Worm (Caenorhabditis elegans) whole organism, L4 larva: ENCODE measurements around the gene Y53F4B.36.

Experiments
- D1046.2 ChIP-seq: fragments of 200-800 bp; sonication (Bioruptor generic); IDR thresholded peaks from 2 replicates; pipeline ENCODE4 v1.3.6; 2022; ENCODE audit warnings: missing genetic modification characterization, missing compliant biosample characterization
- F10B5.3 ChIP-seq: sonication (generic microtip); optimal IDR thresholded peaks from 2 replicates; lab custom pipeline; 2016; ENCODE audit warnings: mild to moderate bottlenecking, missing genetic modification characterization, missing compliant biosample characterization
- F26F4.8 ChIP-seq: fragments of 200-800 bp; sonication (Bioruptor generic); conservative IDR thresholded peaks from 2 replicates; pipeline ENCODE4 v1.3.6; 2022; ENCODE audit warnings: missing genetic modification characterization, missing compliant biosample characterization
- F37D6.2 ChIP-seq: sonication (generic microtip); optimal IDR thresholded peaks from 2 replicates; lab custom pipeline; 2016; ENCODE audit warnings: mild to moderate bottlenecking, missing genetic modification characterization, missing compliant biosample characterization
- F44E2.7 ChIP-seq: fragments of 200-800 bp; sonication (Bioruptor generic); IDR thresholded peaks from 2 replicates; pipeline ENCODE4 v2.1.2; 2022; ENCODE audit warnings: missing genetic modification characterization, missing compliant biosample characterization
- R02D3.7 ChIP-seq: fragments of 150-350 bp; sonication (generic microtip); optimal IDR thresholded peaks from 3 replicates; lab custom pipeline; 2014; ENCODE audit warnings: missing biosample characterization, missing genetic modification characterization
- ZK337.2 ChIP-seq: fragments of 200-800 bp; sonication (Bioruptor generic); IDR thresholded peaks from 2 replicates; pipeline ENCODE4 v1.3.6; 2022; ENCODE audit warnings: missing genetic modification reagents, missing genetic modification characterization, missing compliant biosample characterization
- aly-2 ChIP-seq: sonication (generic microtip); optimal IDR thresholded peaks from 2 replicates; lab custom pipeline; 2018; ENCODE audit warnings: missing biosample characterization, missing genetic modification characterization
- arid-1 ChIP-seq: fragments of 200-800 bp; sonication (Bioruptor generic); conservative IDR thresholded peaks from 2 replicates; pipeline ENCODE4 v1.3.6; 2022; ENCODE audit warnings: missing genetic modification reagents, missing genetic modification characterization, missing compliant biosample characterization
- attf-4 ChIP-seq: sonication (generic microtip); optimal IDR thresholded peaks from 3 replicates; lab custom pipeline; 2017; ENCODE audit warnings: missing biosample characterization, missing genetic modification characterization
- ceh-28 ChIP-seq: fragments of 150-350 bp; optimal IDR thresholded peaks from 2 replicates; lab custom pipeline; 2014; ENCODE audit warnings: missing biosample characterization, missing genetic modification reagents, missing genetic modification characterization
- ceh-32 ChIP-seq: sonication (generic microtip); optimal IDR thresholded peaks from 2 replicates; lab custom pipeline; 2016; ENCODE audit warnings: mild to moderate bottlenecking, missing genetic modification characterization, missing compliant biosample characterization; ENCODE audit not compliant: poor library complexity
- ceh-44 ChIP-seq: fragments of 200-800 bp; sonication (Bioruptor generic); IDR thresholded peaks from 2 replicates; pipeline ENCODE4 v1.3.6; 2022; ENCODE audit warnings: missing genetic modification reagents, missing genetic modification characterization, missing compliant biosample characterization
- ceh-62 ChIP-seq: sonication (generic microtip); optimal IDR thresholded peaks from 2 replicates; lab custom pipeline; 2017; ENCODE audit warnings: missing biosample characterization, missing genetic modification characterization
- ces-1 ChIP-seq: fragments of 150-350 bp; sonication (generic microtip); optimal IDR thresholded peaks from 4 replicates; lab custom pipeline; 2014; ENCODE audit warnings: missing biosample characterization, missing genetic modification reagents, missing genetic modification characterization
- daf-12 ChIP-seq: fragments of 150-350 bp; optimal IDR thresholded peaks from 2 replicates; lab custom pipeline; 2014; ENCODE audit warnings: missing biosample characterization, missing genetic modification reagents, missing genetic modification characterization
- daf-16 ChIP-seq, 3 experiments: sonication (generic microtip); optimal IDR thresholded peaks; 2 replicates each; lab custom pipeline; 2016 to 2017; ENCODE audit warnings: missing genetic modification characterization in 3 of 3, missing genetic modification reagents in 3 of 3, mild to moderate bottlenecking in 2 of 3, missing compliant biosample characterization in 2 of 3, missing biosample characterization in 1 of 3, moderate library complexity in 1 of 3
- daf-19 ChIP-seq: fragments of 200-800 bp; sonication (Bioruptor generic); conservative IDR thresholded peaks from 2 replicates; pipeline ENCODE4 v1.3.6; 2022; ENCODE audit warnings: missing genetic modification characterization, missing compliant biosample characterization
- dpl-1 ChIP-seq: fragments of 150-350 bp; optimal IDR thresholded peaks from 2 replicates; lab custom pipeline; 2014; ENCODE audit warnings: missing biosample characterization, missing genetic modification reagents, missing genetic modification characterization
- dve-1 ChIP-seq: sonication (generic microtip); optimal IDR thresholded peaks from 2 replicates; lab custom pipeline; 2017; ENCODE audit warnings: antibody characterized with exemption, mild to moderate bottlenecking, missing genetic modification characterization, missing compliant biosample characterization; ENCODE audit not compliant: insufficient read depth
- hif-1 ChIP-seq, 2 experiments: sonication (generic microtip); optimal IDR thresholded peaks; 2 replicates each; lab custom pipeline; 2016 to 2017; ENCODE audit warnings: missing compliant biosample characterization in 2 of 2, missing genetic modification characterization in 2 of 2, missing genetic modification reagents in 2 of 2, missing genotype in 2 of 2, mild to moderate bottlenecking in 1 of 2
- hlh-11 ChIP-seq: fragments of 200-800 bp; sonication (Bioruptor generic); optimal IDR thresholded peaks from 2 replicates; lab custom pipeline; 2018; ENCODE audit warnings: mild to moderate bottlenecking, missing genetic modification characterization, missing compliant biosample characterization
- lim-7 ChIP-seq: fragments of 200-800 bp; sonication (Bioruptor generic); IDR thresholded peaks from 2 replicates; pipeline ENCODE4 v1.3.6; 2022; ENCODE audit warnings: missing genetic modification characterization, missing compliant biosample characterization
- lin-1 ChIP-seq: fragments of 200-800 bp; sonication (Bioruptor generic); IDR thresholded peaks from 2 replicates; pipeline ENCODE4 v1.3.6; 2022; ENCODE audit warnings: missing genetic modification reagents, missing genetic modification characterization, missing compliant biosample characterization
- lin-13 ChIP-seq: fragments of 150-350 bp; optimal IDR thresholded peaks from 2 replicates; lab custom pipeline; 2014; ENCODE audit warnings: missing biosample characterization, missing genetic modification reagents, missing genetic modification characterization
- lin-15B ChIP-seq: fragments of 150-350 bp; sonication (generic microtip); optimal IDR thresholded peaks from 3 replicates; lab custom pipeline; 2014; ENCODE audit warnings: missing biosample characterization, missing genetic modification characterization
- lin-29 ChIP-seq: fragments of 200-800 bp; sonication (Bioruptor generic); IDR thresholded peaks from 2 replicates; pipeline ENCODE4 v1.3.6; 2022; ENCODE audit warnings: missing genetic modification reagents, missing genetic modification characterization, missing compliant biosample characterization
- lin-38 ChIP-seq: fragments of 200-800 bp; sonication (Bioruptor generic); IDR thresholded peaks from 2 replicates; pipeline ENCODE4 v1.3.6; 2022; ENCODE audit warnings: missing genetic modification reagents, missing genetic modification characterization, missing compliant biosample characterization
- madf-9 ChIP-seq: fragments of 200-800 bp; sonication (Bioruptor generic); conservative IDR thresholded peaks from 2 replicates; pipeline ENCODE4 v1.3.6; 2022; ENCODE audit warnings: missing genetic modification reagents, missing genetic modification characterization, missing compliant biosample characterization
- mdt-29 ChIP-seq: fragments of 200-800 bp; sonication (Bioruptor generic); IDR thresholded peaks from 2 replicates; pipeline ENCODE4 v1.3.6; 2022; ENCODE audit warnings: missing genetic modification reagents, missing genetic modification characterization, missing compliant biosample characterization
- mep-1 ChIP-seq: fragments of 150-350 bp; sonication (generic microtip); optimal IDR thresholded peaks from 3 replicates; lab custom pipeline; 2014; ENCODE audit warnings: missing biosample characterization, missing genetic modification characterization
- mes-2 ChIP-seq: sonication (generic microtip); optimal IDR thresholded peaks from 2 replicates; lab custom pipeline; 2016; ENCODE audit warnings: missing genotype, mild to moderate bottlenecking, missing genetic modification characterization, missing compliant biosample characterization; ENCODE audit not compliant: poor library complexity, severe bottlenecking
- nhr-10 ChIP-seq: fragments of 150-350 bp; optimal IDR thresholded peaks from 2 replicates; lab custom pipeline; 2014; ENCODE audit warnings: missing biosample characterization, missing genetic modification characterization
- nhr-237 ChIP-seq: sonication (generic microtip); optimal IDR thresholded peaks from 2 replicates; lab custom pipeline; 2017; ENCODE audit warnings: missing biosample characterization, missing genetic modification characterization
- nhr-28 ChIP-seq: fragments of 150-350 bp; optimal IDR thresholded peaks from 2 replicates; lab custom pipeline; 2014; ENCODE audit warnings: missing biosample characterization, missing genetic modification characterization
- nhr-6 ChIP-seq: fragments of 150-350 bp; optimal IDR thresholded peaks from 2 replicates; lab custom pipeline; 2014; ENCODE audit warnings: missing biosample characterization, missing genetic modification characterization
- nhr-77 ChIP-seq: fragments of 150-350 bp; optimal IDR thresholded peaks from 2 replicates; lab custom pipeline; 2014; ENCODE audit warnings: missing biosample characterization, missing genetic modification characterization
- pha-4 ChIP-seq, 2 experiments: fragments of 150-350 bp in 1 of 2; fragments of 200-800 bp in 1 of 2; sonication (Bioruptor generic) in 1 of 2; IDR thresholded peaks in 1 of 2; optimal IDR thresholded peaks in 1 of 2; 2 replicates each; pipeline versions ENCODE4 v1.3.6 to Lab custom; 2014 to 2022; ENCODE audit warnings: missing genetic modification characterization in 2 of 2, missing genetic modification reagents in 2 of 2, missing biosample characterization in 1 of 2, missing compliant biosample characterization in 1 of 2
- pqm-1 ChIP-seq: sonication (generic microtip); optimal IDR thresholded peaks from 2 replicates; lab custom pipeline; 2017; ENCODE audit warnings: missing biosample characterization, missing genetic modification characterization
- rbr-2 ChIP-seq: sonication (generic microtip); optimal IDR thresholded peaks from 2 replicates; lab custom pipeline; 2016; ENCODE audit warnings: missing genotype, missing genetic modification characterization, missing compliant biosample characterization
- set-16 ChIP-seq: fragments of 200-800 bp; sonication (Bioruptor generic); IDR thresholded peaks from 2 replicates; pipeline ENCODE4 v1.3.6; 2022; ENCODE audit warnings: missing genetic modification reagents, missing genetic modification characterization, missing compliant biosample characterization
- snpc-4 ChIP-seq: fragments of 150-350 bp; optimal IDR thresholded peaks from 2 replicates; lab custom pipeline; 2014; ENCODE audit warnings: missing biosample characterization, missing genetic modification characterization
- spr-3 ChIP-seq: fragments of 200-800 bp; sonication (Bioruptor generic); optimal IDR thresholded peaks from 2 replicates; lab custom pipeline; 2018; ENCODE audit warnings: mild to moderate bottlenecking, missing genetic modification characterization, missing compliant biosample characterization
- unc-39 ChIP-seq: sonication (generic microtip); optimal IDR thresholded peaks from 2 replicates; lab custom pipeline; 2017; ENCODE audit warnings: missing biosample characterization, missing genetic modification characterization
- zag-1 ChIP-seq: fragments of 150-350 bp; optimal IDR thresholded peaks from 2 replicates; lab custom pipeline; 2014; ENCODE audit warnings: missing biosample characterization, missing genetic modification characterization
- ztf-11 ChIP-seq: fragments of 150-350 bp; optimal IDR thresholded peaks from 2 replicates; lab custom pipeline; 2014; ENCODE audit warnings: missing biosample characterization, missing genetic modification characterization

The Y53F4B.36 gene

ce11 chrII:15164453-15164852 is 11.3 kb upstream of the Y53F4B.36 start, which contains the start of gene gst-26:
gst-26 (minus strand) TSS chrII:15164553.
- TF ChIP-seq pqm-1 (tag; lab: Kevin White, UChicago) (peak; percentile 41), lin-13 (GFP tag; lab: Kevin White, UChicago) (no peak), ceh-32 (tag; lab: Kevin White, UChicago) (no peak), daf-16 (GFP tag; optimal IDR thresholded peaks at IDR 0.05; lab: Kevin White, UChicago) (no peak), daf-16 (tag; optimal IDR thresholded peaks at IDR 0.05; lab: Kevin White, UChicago) (peak; percentile 4), F37D6.2 (tag; lab: Kevin White, UChicago) (no peak), nhr-28 (tag; lab: Kevin White, UChicago) (peak; percentile 17), rbr-2 (tag; lab: Kevin White, UChicago) (no peak)

ce11 chrII:15165681-15166235 is 10.0 kb upstream of the Y53F4B.36 start, which contains the start of gene gst-27:
gst-27 (minus strand) TSS chrII:15165731.
- TF ChIP-seq lim-7 (GFP tag; lab: Robert Waterston, UW) (peak; percentile 92), F10B5.3 (peak; percentile 62), ceh-32 (tag; lab: Kevin White, UChicago) (peak; percentile 34), ZK337.2 (peak; percentile 41; the same call in 1 of the 2 replicates), mep-1 (peak; percentile 92), dve-1 (tag; lab: Kevin White, UChicago) (peak; percentile 91), ztf-11 (tag; lab: Kevin White, UChicago) (peak; percentile 27), ceh-44 (GFP tag; lab: Robert Waterston, UW) (peak; percentile 60; the same call in 1 of the 2 replicates), R02D3.7 (peak; percentile 33), zag-1 (no peak), hif-1 (tag; optimal IDR thresholded peaks at IDR 0.05; lab: Kevin White, UChicago) (peak in 1 of 2 experiments; percentile 66), madf-9 (GFP tag; lab: Robert Waterston, UW) (peak; percentile 72), daf-12 (tag; lab: Kevin White, UChicago) (no peak), F37D6.2 (tag; lab: Kevin White, UChicago) (peak; percentile 73), attf-4 (no peak), D1046.2 (0 out of 2 replicates have a peak, but pooled peaks have one; percentile 45), lin-1 (GFP tag; lab: Robert Waterston, UW) (peak; percentile 83), ces-1 (GFP tag; lab: Kevin White, UChicago) (no peak), hlh-11 (tag; lab: Kevin White, UChicago) (peak; percentile 82), nhr-10 (tag; lab: Kevin White, UChicago) (no peak), lin-15B (no peak), F44E2.7 (GFP tag; lab: Robert Waterston, UW) (peak; percentile 60; the same call in 1 of the 2 replicates), mdt-29 (GFP tag; lab: Robert Waterston, UW) (peak; percentile 83), lin-38 (peak; percentile 82), daf-19 (GFP tag; lab: Robert Waterston, UW) (peak; percentile 80), set-16 (peak; percentile 60; the same call in 1 of the 2 replicates), ceh-62 (tag; lab: Kevin White, UChicago) (no peak), snpc-4 (peak; percentile 10), lin-29 (peak; percentile 62; the same call in 1 of the 2 replicates), nhr-77 (tag; lab: Kevin White, UChicago) (peak; percentile 93), nhr-237 (no peak), nhr-28 (tag; lab: Kevin White, UChicago) (peak; percentile 70), pha-4 (GFP tag; IDR thresholded peaks at IDR 0.05; lab: Robert Waterston, UW) (peak; percentile 91), pha-4 (tag; optimal IDR thresholded peaks at IDR 0.05; lab: Kevin White, UChicago) (no peak), ceh-28 (tag; lab: Kevin White, UChicago) (no peak), nhr-6 (tag; lab: Kevin White, UChicago) (peak; percentile 40), lin-13 (GFP tag; lab: Kevin White, UChicago) (peak; percentile 88), aly-2 (tag; lab: Kevin White, UChicago) (peak; percentile 47), spr-3 (peak; percentile 80), rbr-2 (tag; lab: Kevin White, UChicago) (peak; percentile 77), mes-2 (peak; percentile 86), F26F4.8 (GFP tag; lab: Robert Waterston, UW) (peak; percentile 85), arid-1 (GFP tag; lab: Robert Waterston, UW) (peak; percentile 71), unc-39 (tag; lab: Kevin White, UChicago) (no peak), dpl-1 (GFP tag; lab: Kevin White, UChicago) (peak; percentile 63)
